Fruit fly (Drosophila melanogaster) whole organism, embryonic: ENCODE data around the gene Nepl21.
A peak's percentile ranks its signal among the peaks of the same experiment; 100 is the strongest.

Experiments used
- ATbp ChIP-seq: fragments of 200-800 bp; sonication (Bioruptor generic); optimal IDR thresholded peaks from 2 replicates; lab custom pipeline; 2017; ENCODE audit warnings: missing biosample characterization, mild to moderate bottlenecking, missing genetic modification characterization, missing genetic modification reagents
- Ada2b ChIP-seq: fragments of 200-800 bp; sonication (Bioruptor generic); IDR thresholded peaks from 2 replicates; pipeline ENCODE4 v1.3.6; 2022; ENCODE audit warnings: missing biosample characterization, missing genetic modification characterization
- Antp ChIP-seq: fragments of 200-800 bp; sonication (Bioruptor generic); optimal IDR thresholded peaks from 3 replicates; lab custom pipeline; 2016; ENCODE audit warnings: missing biosample characterization, missing genetic modification characterization
- Asciz ChIP-seq: fragments of 200-800 bp; sonication (Bioruptor generic); optimal IDR thresholded peaks from 2 replicates; lab custom pipeline; 2017; ENCODE audit warnings: missing biosample characterization, mild to moderate bottlenecking, missing genetic modification characterization, missing genetic modification reagents
- Atf-2 ChIP-seq: fragments of 200-800 bp; sonication (Bioruptor generic); optimal IDR thresholded peaks from 2 replicates; lab custom pipeline; 2016; ENCODE audit warnings: missing biosample characterization, missing genetic modification characterization
- Awh ChIP-seq: fragments of 200-800 bp; sonication (Bioruptor generic); IDR thresholded peaks from 2 replicates; pipeline ENCODE4, ENCODE4 v1.3.6; 2022; ENCODE audit warnings: missing biosample characterization, missing genetic modification characterization
- CG11085 ChIP-seq: fragments of 200-800 bp; sonication (Bioruptor generic); IDR thresholded peaks from 2 replicates; pipeline ENCODE4 v1.3.6; 2022; ENCODE audit warnings: missing biosample characterization, missing genetic modification characterization
- CG11456 ChIP-seq: fragments of 200-800 bp; sonication (Bioruptor generic); IDR thresholded peaks from 3 replicates; pipeline ENCODE4 v1.3.6; 2022; ENCODE audit warnings: missing biosample characterization, missing genetic modification characterization
- CG12769 ChIP-seq: fragments of 200-800 bp; sonication (Bioruptor generic); optimal IDR thresholded peaks from 2 replicates; lab custom pipeline; 2019; ENCODE audit warnings: missing biosample characterization, mild to moderate bottlenecking, missing genetic modification characterization, moderate library complexity
- CG15479 ChIP-seq: fragments of 200-800 bp; sonication (Bioruptor generic); optimal IDR thresholded peaks from 3 replicates; lab custom pipeline; 2019; ENCODE audit warnings: missing biosample characterization, mild to moderate bottlenecking, missing genetic modification characterization, moderate library complexity
- CG17612 ChIP-seq: fragments of 200-800 bp; sonication (Bioruptor generic); IDR thresholded peaks from 2 replicates; pipeline ENCODE4 v1.3.6; 2022; ENCODE audit warnings: missing biosample characterization, missing genetic modification characterization
- CG17829 ChIP-seq: fragments of 200-800 bp; optimal IDR thresholded peaks from 2 replicates; lab custom pipeline; 2019; ENCODE audit warnings: missing biosample characterization, mild to moderate bottlenecking, missing genetic modification characterization, moderate library complexity
- CG30431 ChIP-seq: fragments of 200-800 bp; sonication (Bioruptor generic); optimal IDR thresholded peaks from 2 replicates; lab custom pipeline; 2017; ENCODE audit warnings: missing biosample characterization, missing genetic modification characterization
- CG3847 ChIP-seq: fragments of 200-800 bp; sonication (Bioruptor generic); IDR thresholded peaks from 2 replicates; pipeline ENCODE4 v1.3.6; 2022; ENCODE audit warnings: missing biosample characterization, missing genetic modification characterization
- CG43689 ChIP-seq: fragments of 200-800 bp; sonication (Bioruptor generic); IDR thresholded peaks from 2 replicates; pipeline ENCODE4 v1.3.6; 2022; ENCODE audit warnings: missing biosample characterization, missing genetic modification characterization
- CG4707 ChIP-seq: fragments of 200-800 bp; sonication (Bioruptor generic); optimal IDR thresholded peaks from 2 replicates; lab custom pipeline; 2018; ENCODE audit warnings: missing biosample characterization, mild to moderate bottlenecking, missing genetic modification characterization, moderate library complexity
- CG5953 ChIP-seq: fragments of 200-800 bp; sonication (Bioruptor generic); IDR thresholded peaks from 2 replicates; pipeline ENCODE4 v1.3.6; 2022; ENCODE audit warnings: missing biosample characterization, missing genetic modification characterization
- CG7357 ChIP-seq: fragments of 200-800 bp; sonication (Bioruptor generic); IDR thresholded peaks from 3 replicates; pipeline ENCODE4 v1.3.6; 2022; ENCODE audit warnings: missing biosample characterization, missing genetic modification characterization
- CG7745 ChIP-seq: fragments of 200-800 bp; sonication (Bioruptor generic); optimal IDR thresholded peaks from 2 replicates; lab custom pipeline; 2018; ENCODE audit warnings: missing biosample characterization, mild to moderate bottlenecking, missing genetic modification characterization, moderate library complexity
- CG8290 ChIP-seq, 3 experiments: fragments of 200-800 bp; sonication (Bioruptor generic); optimal IDR thresholded peaks; 2 replicates each; lab custom pipeline; 2016 to 2019; ENCODE audit warnings: missing biosample characterization in 3 of 3, missing genetic modification characterization in 3 of 3, mild to moderate bottlenecking in 2 of 3, moderate library complexity in 1 of 3
- CG8944 ChIP-seq: fragments of 200-800 bp; sonication (Bioruptor generic); optimal IDR thresholded peaks from 3 replicates; lab custom pipeline; 2016; ENCODE audit warnings: missing biosample characterization, missing genetic modification characterization
- CG9437 ChIP-seq: fragments of 200-800 bp; sonication (Bioruptor generic); optimal IDR thresholded peaks from 2 replicates; lab custom pipeline; 2018; ENCODE audit warnings: missing biosample characterization, mild to moderate bottlenecking, missing genetic modification characterization
- CG9817 ChIP-seq: fragments of 200-800 bp; sonication (Bioruptor generic); optimal IDR thresholded peaks from 2 replicates; lab custom pipeline; 2018; ENCODE audit warnings: missing biosample characterization, mild to moderate bottlenecking, missing genetic modification characterization, moderate library complexity
- CG9876 ChIP-seq: fragments of 200-800 bp; sonication (Bioruptor generic); optimal IDR thresholded peaks from 2 replicates; lab custom pipeline; 2016; ENCODE audit warnings: missing biosample characterization, missing genetic modification characterization
- D ChIP-seq, 2 experiments: fragments of 200-800 bp in 1 of 2; fragments of >200 bp in 1 of 2; sonication (Bioruptor generic) in 1 of 2; optimal IDR thresholded peaks; 2 replicates in 1 of 2; 3 replicates in 1 of 2; lab custom pipeline; 2017; ENCODE audit warnings: mild to moderate bottlenecking in 1 of 2, missing biosample characterization in 1 of 2, missing genetic modification characterization in 1 of 2, missing genetic modification reagents in 1 of 2
- Dad ChIP-seq: fragments of 200-800 bp; sonication (Bioruptor generic); optimal IDR thresholded peaks from 3 replicates; lab custom pipeline; 2016; ENCODE audit warnings: missing biosample characterization, missing genetic modification characterization
- Fer1 ChIP-seq: fragments of 200-800 bp; sonication (Bioruptor generic); optimal IDR thresholded peaks from 2 replicates; lab custom pipeline; 2017; ENCODE audit warnings: missing biosample characterization, mild to moderate bottlenecking, missing genetic modification characterization
- Hmr ChIP-seq: fragments of 200-800 bp; sonication (Bioruptor generic); optimal IDR thresholded peaks from 3 replicates; lab custom pipeline; 2017; ENCODE audit warnings: mild to moderate bottlenecking, missing biosample characterization, missing genetic modification reagents, missing genetic modification characterization
- Lhr ChIP-seq: fragments of 200-800 bp; sonication (Bioruptor generic); optimal IDR thresholded peaks from 3 replicates; lab custom pipeline; 2017; ENCODE audit warnings: mild to moderate bottlenecking, missing biosample characterization, missing genetic modification reagents, missing genetic modification characterization
- MESR4 ChIP-seq: fragments of 200-800 bp; sonication (Bioruptor generic); optimal IDR thresholded peaks from 2 replicates; lab custom pipeline; 2018; ENCODE audit warnings: missing biosample characterization, mild to moderate bottlenecking, missing genetic modification characterization, moderate library complexity
- Max ChIP-seq: fragments of 200-800 bp; sonication (Bioruptor generic); optimal IDR thresholded peaks from 2 replicates; lab custom pipeline; 2016; ENCODE audit warnings: missing biosample characterization, mild to moderate bottlenecking, missing genetic modification characterization
- Oli ChIP-seq: fragments of 200-800 bp; sonication (Bioruptor generic); optimal IDR thresholded peaks from 2 replicates; lab custom pipeline; 2018; ENCODE audit warnings: missing biosample characterization, mild to moderate bottlenecking, missing genetic modification characterization, moderate library complexity
- Side ChIP-seq: fragments of 200-800 bp; sonication (Bioruptor generic); optimal IDR thresholded peaks from 2 replicates; lab custom pipeline; 2016; ENCODE audit warnings: missing biosample characterization, missing genetic modification characterization
- amos ChIP-seq: fragments of 200-800 bp; sonication (Bioruptor generic); IDR thresholded peaks from 2 replicates; pipeline ENCODE4 v1.3.6; 2022; ENCODE audit warnings: missing biosample characterization, missing genetic modification characterization; ENCODE audit not compliant: partially characterized antibody
- aop ChIP-seq: fragments of 200-800 bp; sonication (Bioruptor generic); IDR thresholded peaks from 2 replicates; pipeline ENCODE4 v1.3.6; 2022; ENCODE audit warnings: missing biosample characterization, missing genetic modification characterization
- bcd ChIP-seq: fragments of 200-800 bp; sonication (Bioruptor generic); optimal IDR thresholded peaks from 2 replicates; lab custom pipeline; 2017; ENCODE audit warnings: missing biosample characterization, mild to moderate bottlenecking, missing genetic modification characterization
- bsh ChIP-seq, 2 experiments: fragments of 200-800 bp; sonication (Bioruptor generic); optimal IDR thresholded peaks; 2 replicates each; lab custom pipeline; 2017 to 2018; ENCODE audit warnings: mild to moderate bottlenecking in 2 of 2, missing biosample characterization in 2 of 2, missing genetic modification characterization in 2 of 2, moderate library complexity in 1 of 2
- btn ChIP-seq: fragments of 200-800 bp; sonication (Bioruptor generic); optimal IDR thresholded peaks from 2 replicates; lab custom pipeline; 2016; ENCODE audit warnings: missing biosample characterization, missing genetic modification characterization
- cg ChIP-seq: fragments of 200-800 bp; sonication (Bioruptor generic); optimal IDR thresholded peaks from 3 replicates; lab custom pipeline; 2019; ENCODE audit warnings: missing biosample characterization, mild to moderate bottlenecking, missing genetic modification characterization, moderate library complexity
- fd3F ChIP-seq: fragments of 200-800 bp; sonication (Bioruptor generic); optimal IDR thresholded peaks from 2 replicates; lab custom pipeline; 2018; ENCODE audit warnings: missing biosample characterization, mild to moderate bottlenecking, missing genetic modification characterization, moderate library complexity
- her ChIP-seq: fragments of 200-800 bp; sonication (Bioruptor generic); optimal IDR thresholded peaks from 2 replicates; lab custom pipeline; 2016; ENCODE audit warnings: missing biosample characterization, missing genetic modification characterization
- nerfin-2 ChIP-seq: fragments of 200-800 bp; sonication (Bioruptor generic); IDR thresholded peaks from 2 replicates; pipeline ENCODE4 v1.3.6; 2022; ENCODE audit warnings: missing biosample characterization, missing genetic modification characterization; ENCODE audit not compliant: partially characterized antibody
- p53 ChIP-seq: fragments of 200-800 bp; sonication (Bioruptor generic); optimal IDR thresholded peaks from 2 replicates; lab custom pipeline; 2016; ENCODE audit warnings: missing biosample characterization, missing genetic modification characterization
- repo ChIP-seq: fragments of 200-800 bp; sonication (Bioruptor generic); optimal IDR thresholded peaks from 2 replicates; lab custom pipeline; 2016; ENCODE audit warnings: missing biosample characterization, missing genetic modification characterization
- seq ChIP-seq: fragments of 200-800 bp; sonication (Bioruptor generic); IDR thresholded peaks from 2 replicates; pipeline ENCODE4 v1.3.6; 2022; ENCODE audit warnings: missing biosample characterization, missing genetic modification characterization
- tin ChIP-seq: fragments of 200-800 bp; sonication (Bioruptor generic); optimal IDR thresholded peaks from 3 replicates; lab custom pipeline; 2016; ENCODE audit warnings: missing biosample characterization, missing genetic modification characterization
- trem ChIP-seq: fragments of 200-800 bp; optimal IDR thresholded peaks from 3 replicates; lab custom pipeline; 2019; ENCODE audit warnings: missing biosample characterization, mild to moderate bottlenecking, missing genetic modification characterization, moderate library complexity
- usp ChIP-seq: fragments of >200 bp; optimal IDR thresholded peaks from 2 replicates; lab custom pipeline; 2017; ENCODE audit warnings: missing biosample characterization, missing genetic modification characterization

Gene Nepl21

DNA sequence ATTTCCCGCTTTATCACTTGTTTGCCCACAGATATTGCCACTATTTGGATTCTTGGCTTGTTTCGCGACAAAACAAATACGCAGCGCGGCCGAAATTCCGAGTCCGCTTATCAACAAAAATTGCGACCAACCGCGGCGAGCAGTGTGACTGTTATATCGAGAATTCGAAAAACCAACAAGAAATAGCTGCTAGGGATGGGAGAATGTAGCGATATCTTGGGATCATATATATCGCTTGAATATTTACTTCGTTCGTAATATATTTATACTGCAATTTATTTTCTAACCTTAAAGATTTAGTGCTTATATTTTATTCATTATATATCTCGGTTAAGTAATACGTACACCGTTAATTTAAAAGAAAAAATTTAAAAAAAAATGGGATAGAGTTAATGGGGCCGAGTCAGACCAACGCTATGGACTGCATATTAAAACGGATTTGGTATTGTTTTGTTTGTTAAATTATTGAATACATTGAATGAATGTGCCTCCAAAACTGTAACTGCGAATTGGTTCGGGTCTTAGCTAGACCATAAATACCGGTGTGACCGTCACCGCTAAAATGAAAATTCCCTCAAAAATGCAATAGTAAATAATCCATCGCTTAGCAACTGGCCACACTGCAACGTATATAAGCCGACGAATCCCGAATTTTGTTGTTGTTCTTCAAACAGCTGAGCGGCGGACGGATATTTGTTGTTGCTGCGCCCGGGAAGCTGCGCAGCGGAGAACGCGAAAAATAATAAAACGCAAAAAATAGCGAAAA lies 38.7 kb upstream of the Nepl21 start, which contains the start of the genes Apc and spg (continued):
- TF ChIP-seq Hmr (GFP tag; lab: Kevin White, UChicago): peak; percentile 63
- no peak for TF ChIP-seq Max
- peak; percentile 51 for TF ChIP-seq trem (tag; lab: Kevin White, UChicago)
- peak; percentile 34 for TF ChIP-seq her (GFP tag; lab: Kevin White, UChicago)
- no peak for TF ChIP-seq CG11456 (GFP tag; lab: Robert Waterston, UW)
- no peak for TF ChIP-seq btn (GFP tag; lab: Kevin White, UChicago)
- TF ChIP-seq CG8290 (GFP tag; optimal IDR thresholded peaks at IDR 0.05; lab: Kevin White, UChicago): no peak
- TF ChIP-seq CG8290 (tag; optimal IDR thresholded peaks at IDR 0.05; lab: Kevin White, UChicago): peak in 1 of 2 experiments; percentile 89
- TF ChIP-seq nerfin-2 (GFP tag; lab: Robert Waterston, UW): peak; percentile 57; the same call in 1 of the 2 replicates
- TF ChIP-seq CG17612 (GFP tag; lab: Robert Waterston, UW): no peak
- peak; percentile 37 for TF ChIP-seq Asciz (GFP tag; lab: Kevin White, UChicago)
- 0 out of 2 replicates have a peak, but pooled peaks have one; percentile 40 for TF ChIP-seq seq (GFP tag; lab: Robert Waterston, UW)
- TF ChIP-seq Side: peak; percentile 37
- TF ChIP-seq repo: no peak
- TF ChIP-seq CG8944 (GFP tag; lab: Kevin White, UChicago): no peak
- TF ChIP-seq CG12769 (tag; lab: Kevin White, UChicago): peak; percentile 84
- no peak for TF ChIP-seq Dad (GFP tag; lab: Kevin White, UChicago)
- TF ChIP-seq CG7357 (GFP tag; lab: Robert Waterston, UW): no peak
- no peak for TF ChIP-seq tin (GFP tag; lab: Kevin White, UChicago)
- peak; percentile 67 for TF ChIP-seq MESR4 (GFP tag; lab: Kevin White, UChicago)
- no peak for TF ChIP-seq Ada2b (GFP tag; lab: Robert Waterston, UW)
- TF ChIP-seq Awh (GFP tag; lab: Robert Waterston, UW): peak; percentile 74; the same call in 1 of the 2 replicates
- TF ChIP-seq CG11085: no peak
- TF ChIP-seq CG9817 (tag; lab: Kevin White, UChicago): peak; percentile 2
- peak; percentile 18 to 62 for TF ChIP-seq bsh (GFP tag; optimal IDR thresholded peaks at IDR 0.05; lab: Kevin White, UChicago)
- TF ChIP-seq CG15479 (GFP tag; lab: Kevin White, UChicago): peak; percentile 89
- TF ChIP-seq CG43689: no peak
- TF ChIP-seq cg (GFP tag; lab: Kevin White, UChicago): no peak
- no peak for TF ChIP-seq D (optimal IDR thresholded peaks at IDR 0.05; lab: Kevin White, UChicago)
- TF ChIP-seq D (GFP tag; optimal IDR thresholded peaks at IDR 0.05; lab: Kevin White, UChicago): no peak
- no peak for TF ChIP-seq aop (GFP tag; lab: Robert Waterston, UW)
- no peak for TF ChIP-seq CG30431 (GFP tag; lab: Kevin White, UChicago)
- no peak for TF ChIP-seq Atf-2 (GFP tag; lab: Kevin White, UChicago)
- TF ChIP-seq usp (GFP tag; lab: Kevin White, UChicago): no peak
- no peak for TF ChIP-seq Antp (GFP tag; lab: Kevin White, UChicago)
- TF ChIP-seq CG9876 (GFP tag; lab: Kevin White, UChicago): no peak
- TF ChIP-seq CG3847: peak; percentile 71
- TF ChIP-seq CG7745 (tag; lab: Kevin White, UChicago): no peak
- TF ChIP-seq ATbp (GFP tag; lab: Kevin White, UChicago): peak; percentile 72
- no peak for TF ChIP-seq p53 (GFP tag; lab: Kevin White, UChicago)
- peak; percentile 76 for TF ChIP-seq amos (GFP tag; lab: Robert Waterston, UW)
- TF ChIP-seq bcd (GFP tag; lab: Kevin White, UChicago): peak; percentile 7
- no peak for TF ChIP-seq CG9437 (GFP tag; lab: Kevin White, UChicago)
- TF ChIP-seq Lhr (GFP tag; lab: Kevin White, UChicago): peak; percentile 95
- TF ChIP-seq CG4707 (GFP tag; lab: Kevin White, UChicago): peak; percentile 71
- peak; percentile 11 for TF ChIP-seq fd3F (GFP tag; lab: Kevin White, UChicago)
- no peak for TF ChIP-seq CG5953 (GFP tag; lab: Robert Waterston, UW)
- TF ChIP-seq Oli (tag; lab: Kevin White, UChicago): peak; percentile 4
- peak; percentile 70 for TF ChIP-seq Fer1 (GFP tag; lab: Kevin White, UChicago)
- peak; percentile 61 for TF ChIP-seq CG17829
